Worm (Caenorhabditis elegans): Measurements from ENCODE around the gene mfn-1.

Gene mfn-1

DNA sequence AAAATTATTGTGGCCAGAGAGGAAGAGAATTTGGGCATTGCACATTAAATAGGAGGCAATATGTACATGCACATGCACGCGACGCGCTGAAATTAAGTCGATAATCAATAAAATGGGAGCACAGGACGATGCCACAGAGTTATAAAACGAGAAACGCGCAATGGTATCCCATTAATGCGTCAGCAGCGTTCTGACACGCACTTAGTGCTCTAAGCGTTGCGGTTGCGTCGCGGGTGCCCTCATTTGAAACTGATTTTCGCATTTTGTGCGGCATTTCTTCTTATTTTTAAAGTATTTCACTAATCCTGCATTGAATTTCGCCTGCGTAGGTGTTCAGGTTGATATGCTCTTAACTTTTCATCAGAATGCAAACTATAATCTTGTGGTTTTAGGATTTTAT, 18.8 kb downstream of the mfn-1 start, which contains the start of gene rsp-1 (continued):
- TF ChIP-seq sptf-1 (tag; optimal IDR thresholded peaks at IDR 0.05), result peak; percentile 90
- no peak for TF ChIP-seq nhr-2 (tag; optimal IDR thresholded peaks at IDR 0.05)
- peak; percentile 72 for TF ChIP-seq nhr-237 (tag; optimal IDR thresholded peaks at IDR 0.05)
- TF ChIP-seq elt-3 (tag; optimal IDR thresholded peaks at IDR 0.05), result peak; percentile 40
- TF ChIP-seq cnd-1 (tag; optimal IDR thresholded peaks at IDR 0.05), result peak; percentile 66
- peak; percentile 31 for TF ChIP-seq unc-120 (tag; optimal IDR thresholded peaks at IDR 0.05; ENCODE audit: poor library complexity, severe bottlenecking)
- no peak for TF ChIP-seq nhr-28 (tag; optimal IDR thresholded peaks at IDR 0.05)
- TF ChIP-seq lin-32 (GFP tag; optimal IDR thresholded peaks at IDR 0.05), result peak; percentile 20
- no peak for TF ChIP-seq zip-8 (tag; optimal IDR thresholded peaks at IDR 0.05)

DNA sequence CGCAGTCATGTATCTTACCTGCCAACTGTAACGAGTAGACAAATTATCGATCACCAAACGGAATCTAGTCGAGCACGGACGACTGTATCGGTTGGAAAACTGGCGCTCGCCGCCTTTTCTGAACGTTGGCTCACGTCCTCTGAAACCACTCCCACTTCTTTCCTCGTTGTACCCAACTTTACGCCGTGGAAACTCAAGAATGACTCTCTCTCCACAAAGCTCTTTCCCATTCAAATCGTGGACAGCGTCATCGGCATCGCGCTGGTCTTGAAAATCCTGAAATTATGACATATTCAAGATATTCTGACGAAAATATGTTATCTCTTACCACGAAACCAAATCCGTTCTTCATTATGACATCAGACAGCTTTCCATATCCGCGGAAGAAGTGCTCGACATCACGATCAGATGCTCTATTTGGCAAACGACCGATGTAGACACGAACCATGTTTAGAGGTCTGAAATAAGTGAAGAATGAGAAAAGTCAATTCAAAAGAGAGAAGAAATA, 19.3 kb downstream of the mfn-1 start, which contains the start of gene rsp-2:
rsp-2 (minus strand) TSS at position 458 of the 508 bp plus-strand sequence.
- TF ChIP-seq nhr-28 (tag; optimal IDR thresholded peaks at IDR 0.05) (no peak), lin-13 (tag; optimal IDR thresholded peaks at IDR 0.05) (no peak), drap-1 (GFP tag; optimal IDR thresholded peaks at IDR 0.05) (no peak), ces-1 (GFP tag; optimal IDR thresholded peaks at IDR 0.05) (no peak), nhr-2 (tag; optimal IDR thresholded peaks at IDR 0.05) (no peak), elt-3 (tag; optimal IDR thresholded peaks at IDR 0.05) (no peak), elt-1 (tag; optimal IDR thresholded peaks at IDR 0.05; ENCODE audit: borderline replicate concordance, insufficient read depth) (no peak)

DNA sequence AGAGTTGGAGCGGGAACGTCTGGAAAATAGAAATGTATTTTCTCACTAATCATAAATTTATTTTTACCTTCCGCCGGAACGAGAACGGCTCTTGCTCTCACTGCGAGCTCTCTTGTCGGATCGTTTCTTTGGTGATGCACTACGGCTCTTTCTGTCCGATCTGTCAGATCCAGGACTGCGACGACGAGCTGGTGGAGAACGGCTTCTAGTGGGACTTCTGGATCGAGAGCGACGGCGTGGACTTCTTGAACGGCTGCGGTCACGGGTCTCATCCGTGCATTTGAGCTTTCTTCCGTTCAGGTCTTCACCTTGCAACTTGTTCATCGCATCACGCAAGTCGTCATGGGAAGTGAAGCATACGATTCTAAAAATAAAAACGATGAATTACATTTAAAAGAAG, 20.1 kb downstream of the mfn-1 start:
- no peak for TF ChIP-seq M03D4.4 (tag; optimal IDR thresholded peaks at IDR 0.05)
- TF ChIP-seq mls-2 (tag; optimal IDR thresholded peaks at IDR 0.05), result no peak
- TF ChIP-seq flh-1 (GFP tag; optimal IDR thresholded peaks at IDR 0.05), result no peak
- no peak for TF ChIP-seq lin-13 (tag; optimal IDR thresholded peaks at IDR 0.05)
- TF ChIP-seq ceh-39 (tag; optimal IDR thresholded peaks at IDR 0.05), result no peak
- no peak for TF ChIP-seq tbx-8 (GFP tag; optimal IDR thresholded peaks at IDR 0.05)
- TF ChIP-seq mab-5 (tag; optimal IDR thresholded peaks at IDR 0.05), result no peak
- no peak for TF ChIP-seq ces-1 (GFP tag; optimal IDR thresholded peaks at IDR 0.05)
- TF ChIP-seq elt-1 (tag; optimal IDR thresholded peaks at IDR 0.05; ENCODE audit: borderline replicate concordance, insufficient read depth), result no peak
- TF ChIP-seq blmp-1 (tag; optimal IDR thresholded peaks at IDR 0.05), result no peak
- no peak for TF ChIP-seq nhr-237 (tag; optimal IDR thresholded peaks at IDR 0.05)
- TF ChIP-seq nhr-2 (tag; optimal IDR thresholded peaks at IDR 0.05), result no peak
- TF ChIP-seq unc-62 (GFP tag; optimal IDR thresholded peaks at IDR 0.05), result no peak
- no peak for TF ChIP-seq zip-8 (tag; optimal IDR thresholded peaks at IDR 0.05)
- TF ChIP-seq ceh-83 (GFP tag; optimal IDR thresholded peaks at IDR 0.05), result no peak

DNA sequence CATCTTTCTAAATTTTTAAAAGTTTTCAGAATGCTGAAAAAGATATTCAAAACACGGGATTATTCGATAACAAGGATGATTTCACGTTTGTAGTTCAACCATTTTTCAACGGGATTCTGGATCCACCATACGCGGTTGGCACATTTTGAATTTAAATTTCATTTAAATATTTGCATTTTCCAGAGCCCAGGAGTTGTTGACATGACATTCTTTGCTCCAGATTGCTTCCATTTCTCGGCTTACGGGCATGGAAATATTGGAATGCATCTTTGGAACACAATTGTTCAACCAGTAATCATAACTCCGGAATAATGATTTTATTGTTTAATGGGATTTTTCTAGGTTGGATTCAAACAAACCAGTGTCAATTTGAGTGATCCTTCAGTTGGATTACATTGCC, 20.9 kb downstream of the mfn-1 start:
- TF ChIP-seq ceh-83 (GFP tag; optimal IDR thresholded peaks at IDR 0.05) (no peak), sem-2 (GFP tag; optimal IDR thresholded peaks at IDR 0.05) (no peak), pha-4 (tag; optimal IDR thresholded peaks at IDR 0.05) (no peak), unc-120 (tag; optimal IDR thresholded peaks at IDR 0.05; ENCODE audit: poor library complexity, severe bottlenecking) (no peak), nhr-76 (tag; optimal IDR thresholded peaks at IDR 0.05) (no peak), elt-1 (tag; optimal IDR thresholded peaks at IDR 0.05; ENCODE audit: borderline replicate concordance, insufficient read depth) (no peak), lin-32 (GFP tag; optimal IDR thresholded peaks at IDR 0.05) (no peak), unc-62 (GFP tag; optimal IDR thresholded peaks at IDR 0.05) (no peak), sptf-1 (tag; optimal IDR thresholded peaks at IDR 0.05) (no peak), ceh-39 (tag; optimal IDR thresholded peaks at IDR 0.05) (no peak)

DNA sequence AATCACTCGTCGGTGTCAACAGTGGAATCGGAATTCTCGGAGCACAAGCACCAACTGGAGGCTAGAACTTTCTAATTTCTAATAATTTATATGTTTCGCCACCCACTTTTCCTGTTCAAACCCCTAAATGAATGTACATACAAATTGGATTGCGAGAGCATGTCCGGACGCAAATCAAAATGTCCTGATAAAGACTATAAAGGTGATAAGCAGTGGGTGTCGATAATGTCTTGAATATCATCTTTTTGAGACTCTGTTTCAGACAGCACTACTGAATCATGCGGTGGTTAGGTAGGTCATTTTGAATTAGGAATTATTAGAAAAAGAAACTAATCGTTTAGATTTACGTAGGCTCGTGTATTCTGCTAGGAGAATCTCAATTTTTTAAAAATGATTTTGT, 23.1 kb downstream of the mfn-1 start, which contains the start of gene W02B12.1:
W02B12.1 (plus strand) TSS at position 269 of the 400 bp plus-strand sequence.
- TF ChIP-seq hlh-1 (tag; optimal IDR thresholded peaks at IDR 0.05) (no peak), nhr-12 (tag; optimal IDR thresholded peaks at IDR 0.05) (no peak), ces-1 (GFP tag; optimal IDR thresholded peaks at IDR 0.05) (no peak), lsy-2 (tag; optimal IDR thresholded peaks at IDR 0.05) (no peak), sptf-1 (tag; optimal IDR thresholded peaks at IDR 0.05) (no peak), mep-1 (tag; optimal IDR thresholded peaks at IDR 0.05) (no peak), nhr-2 (tag; optimal IDR thresholded peaks at IDR 0.05) (no peak), lin-13 (tag; optimal IDR thresholded peaks at IDR 0.05) (no peak), nhr-237 (tag; optimal IDR thresholded peaks at IDR 0.05) (no peak), unc-120 (tag; optimal IDR thresholded peaks at IDR 0.05; ENCODE audit: poor library complexity, severe bottlenecking) (no peak), mls-2 (tag; optimal IDR thresholded peaks at IDR 0.05) (no peak), M03D4.4 (tag; optimal IDR thresholded peaks at IDR 0.05) (no peak), elt-3 (tag; optimal IDR thresholded peaks at IDR 0.05) (no peak), ceh-43 (GFP tag; optimal IDR thresholded peaks at IDR 0.05) (no peak)

Measured in whole organism, mixed stage, embryonic.